Worm (Caenorhabditis elegans): ENCODE results near the gene T07G12.5.

T07G12.5 gene

DNA sequence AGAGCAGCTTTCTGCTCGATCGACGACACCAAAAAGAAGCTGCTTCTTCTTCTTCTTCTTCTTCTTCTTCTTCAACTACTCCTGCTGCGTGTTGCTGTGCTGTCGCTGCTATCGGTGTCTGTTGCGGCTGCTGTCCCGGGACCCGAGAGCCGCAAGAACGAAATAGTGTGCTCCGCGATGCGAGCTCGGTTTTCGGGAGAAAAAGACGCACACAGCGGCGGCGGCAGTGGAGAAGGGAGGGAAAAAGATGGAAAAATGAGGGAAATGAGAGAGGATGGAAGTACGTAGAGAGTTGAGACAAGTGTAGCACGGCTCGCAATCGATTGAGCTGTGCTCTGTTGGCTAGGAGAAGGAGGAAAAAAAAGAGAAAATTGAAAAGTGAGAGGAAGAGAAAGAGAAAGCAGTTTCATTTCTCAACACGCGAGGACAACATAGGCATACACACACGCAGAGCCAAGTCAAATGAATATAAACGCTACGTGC is 41.1 kb downstream of the T07G12.5 start (continued):
- TF ChIP-seq rcor-1 (GFP tag; IDR thresholded peaks at IDR 0.05) (no peak), F37B4.10 (GFP tag; IDR thresholded peaks at IDR 0.05) (no peak), ekl-4 (GFP tag; IDR thresholded peaks at IDR 0.05) (no peak), ets-4 (GFP tag; optimal IDR thresholded peaks at IDR 0.05) (no peak), ztf-25 (GFP tag; IDR thresholded peaks at IDR 0.05) (no peak), repo-1 (tag; optimal IDR thresholded peaks at IDR 0.05) (no peak), ceh-58 (GFP tag; IDR thresholded peaks at IDR 0.05) (no peak), lin-35 (GFP tag; optimal IDR thresholded peaks at IDR 0.05) (no peak), attf-6 (GFP tag; IDR thresholded peaks at IDR 0.05) (no peak), mcd-1 (GFP tag; IDR thresholded peaks at IDR 0.05) (peak; percentile 23; the same call in 1 of the 2 replicates), K11D2.4 (GFP tag; IDR thresholded peaks at IDR 0.05) (no peak), B0261.1 (tag; optimal IDR thresholded peaks at IDR 0.05) (no peak), ztf-26 (tag; optimal IDR thresholded peaks at IDR 0.05) (no peak), F10E7.11 (tag; optimal IDR thresholded peaks at IDR 0.05) (no peak), K12H6.12 (tag; optimal IDR thresholded peaks at IDR 0.05) (peak; percentile 71), fkh-3 (tag; optimal IDR thresholded peaks at IDR 0.05) (no peak), tlf-1 (GFP tag; optimal IDR thresholded peaks at IDR 0.05) (no peak), F52B5.7 (tag; optimal IDR thresholded peaks at IDR 0.05) (no peak), B0035.1 (tag; optimal IDR thresholded peaks at IDR 0.05) (no peak), let-607 (tag; optimal IDR thresholded peaks at IDR 0.05) (peak in 1 of 2 experiments; percentile 15), gei-17 (GFP tag; optimal IDR thresholded peaks at IDR 0.05) (no peak), T26A5.8 (tag; optimal IDR thresholded peaks at IDR 0.05) (no peak), egl-18 (GFP tag; IDR thresholded peaks at IDR 0.05) (0 out of 2 replicates have a peak, but pooled peaks have one; percentile 2), unc-130 (GFP tag; optimal IDR thresholded peaks at IDR 0.05) (no peak), lin-40 (tag; optimal IDR thresholded peaks at IDR 0.05) (peak; percentile 29), nfya-2 (GFP tag; IDR thresholded peaks at IDR 0.05) (no peak), aptf-3 (GFP tag; IDR thresholded peaks at IDR 0.05) (no peak), F49E8.2 (tag; optimal IDR thresholded peaks at IDR 0.05; ENCODE audit: insufficient read depth) (no peak), sptf-2 (GFP tag; optimal IDR thresholded peaks at IDR 0.05) (no peak), hmg-1.2 (GFP tag; IDR thresholded peaks at IDR 0.05) (peak; percentile 42), nfya-1 (tag; optimal IDR thresholded peaks at IDR 0.05; ENCODE audit: borderline replicate concordance, insufficient read depth) (no peak), efl-1 (GFP tag; optimal IDR thresholded peaks at IDR 0.05) (no peak), lin-54 (GFP tag; optimal IDR thresholded peaks at IDR 0.05) (peak; percentile 17), madf-3 (GFP tag; IDR thresholded peaks at IDR 0.05) (no peak), snpc-1.3 (tag; optimal IDR thresholded peaks at IDR 0.05; ENCODE audit: insufficient read depth) (no peak), madf-10 (tag; optimal IDR thresholded peaks at IDR 0.05) (no peak), F33H1.4 (GFP tag; IDR thresholded peaks at IDR 0.05) (no peak), nhr-120 (GFP tag; IDR thresholded peaks at IDR 0.05) (no peak), ceh-100 (GFP tag; IDR thresholded peaks at IDR 0.05) (no peak), hmg-20 (GFP tag; IDR thresholded peaks at IDR 0.05) (no peak), F57C9.4 (tag; optimal IDR thresholded peaks at IDR 0.05) (no peak), F22D6.2 (tag; optimal IDR thresholded peaks at IDR 0.05) (no peak), lir-1 (GFP tag; conservative IDR thresholded peaks at IDR 0.05) (no peak), sea-2 (GFP tag; IDR thresholded peaks at IDR 0.05) (no peak), F57A8.1 (GFP tag; optimal IDR thresholded peaks at IDR 0.05) (no peak), ztf-28 (GFP tag; IDR thresholded peaks at IDR 0.05) (no peak), B0019.2 (GFP tag; conservative IDR thresholded peaks at IDR 0.05) (no peak), zfh-2 (GFP tag; conservative IDR thresholded peaks at IDR 0.05) (peak; percentile 98), nhr-80 (tag; optimal IDR thresholded peaks at IDR 0.05) (peak; percentile 24)
